Worm (Caenorhabditis elegans): Measurements from ENCODE around the gene ZK550.2.

DNA sequence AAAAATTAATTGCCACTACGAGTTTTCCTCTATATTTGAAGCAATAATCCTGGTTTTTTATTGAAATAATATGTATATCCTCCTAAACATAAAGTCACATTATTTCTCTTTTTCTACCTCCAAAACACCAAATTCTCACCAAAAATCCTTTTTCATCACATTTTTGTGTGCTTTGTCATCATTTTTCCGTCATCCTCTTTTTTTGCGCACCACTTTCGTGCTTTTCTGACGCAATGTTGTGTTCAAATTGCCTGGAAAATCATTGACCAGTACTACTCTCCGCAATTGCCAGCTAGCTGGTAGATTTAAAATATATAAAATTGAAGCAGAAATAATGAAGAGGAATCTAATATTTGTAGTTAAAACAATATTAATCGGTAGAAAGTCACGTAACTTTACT, 22.7 kb downstream of the ZK550.2 start:
- no peak for TF ChIP-seq lin-15B (tag; optimal IDR thresholded peaks at IDR 0.05)
- TF ChIP-seq zag-1 (tag; optimal IDR thresholded peaks at IDR 0.05) = no peak
- TF ChIP-seq ceh-9 (tag; optimal IDR thresholded peaks at IDR 0.05) = no peak
- no peak for TF ChIP-seq unc-62 (GFP tag; optimal IDR thresholded peaks at IDR 0.05)
- no peak for TF ChIP-seq nhr-25 (tag; optimal IDR thresholded peaks at IDR 0.05)
- TF ChIP-seq pqm-1 (tag; optimal IDR thresholded peaks at IDR 0.05) = no peak
- TF ChIP-seq aly-2 (tag; optimal IDR thresholded peaks at IDR 0.05) = no peak
- no peak for TF ChIP-seq ztf-11 (tag; optimal IDR thresholded peaks at IDR 0.05)
- no peak for TF ChIP-seq fos-1 (tag; optimal IDR thresholded peaks at IDR 0.05)
- no peak for TF ChIP-seq snpc-4 (tag; optimal IDR thresholded peaks at IDR 0.05)
